Worm (Caenorhabditis elegans) whole organism, L3 larva: Measurements from ENCODE around the gene elt-1.

ENCODE experiments used
- ZK546.5 ChIP-seq: sonication (generic microtip); optimal IDR thresholded peaks from 2 replicates; lab custom pipeline; 2017; ENCODE audit warnings: missing biosample characterization, missing genetic modification characterization
- ama-1 ChIP-seq: fragments of 150-350 bp; optimal IDR thresholded peaks from 2 replicates; lab custom pipeline; 2018
- ceh-16 ChIP-seq: sonication (generic microtip); optimal IDR thresholded peaks from 2 replicates; lab custom pipeline; 2017; ENCODE audit warnings: missing biosample characterization, missing genetic modification characterization
- ceh-28 ChIP-seq: fragments of 150-350 bp; optimal IDR thresholded peaks from 2 replicates; lab custom pipeline; 2014; ENCODE audit warnings: missing biosample characterization, missing genetic modification reagents, missing genetic modification characterization
- ceh-9 ChIP-seq: sonication (generic microtip); optimal IDR thresholded peaks from 2 replicates; lab custom pipeline; 2018; ENCODE audit warnings: missing biosample characterization, missing genetic modification characterization
- daf-12 ChIP-seq: fragments of 150-350 bp; optimal IDR thresholded peaks from 2 replicates; lab custom pipeline; 2014; ENCODE audit warnings: missing biosample characterization, missing genetic modification reagents, missing genetic modification characterization
- egl-27 ChIP-seq: sonication (generic microtip); optimal IDR thresholded peaks from 4 replicates; lab custom pipeline; 2017; ENCODE audit warnings: missing biosample characterization, missing genetic modification reagents, missing genetic modification characterization
- elt-2 ChIP-seq: sonication (generic microtip); optimal IDR thresholded peaks from 2 replicates; lab custom pipeline; 2016; ENCODE audit warnings: missing genetic modification reagents, mild to moderate bottlenecking, missing genetic modification characterization, missing compliant biosample characterization
- elt-3 ChIP-seq, 3 experiments: fragments of 150-350 bp in 1 of 3; sonication (generic microtip) in 2 of 3; optimal IDR thresholded peaks; 2 replicates in 2 of 3; 4 replicates in 1 of 3; lab custom pipeline; 2014 to 2017; ENCODE audit warnings: missing biosample characterization in 3 of 3, missing genetic modification characterization in 3 of 3
- fkh-10 ChIP-seq: sonication (generic microtip); optimal IDR thresholded peaks from 2 replicates; lab custom pipeline; 2017; ENCODE audit warnings: missing biosample characterization, missing genetic modification reagents, missing genetic modification characterization
- fos-1 ChIP-seq: fragments of 150-350 bp; optimal IDR thresholded peaks from 2 replicates; lab custom pipeline; 2014; ENCODE audit warnings: missing biosample characterization, missing genetic modification characterization
- hmg-11 ChIP-seq: sonication (generic microtip); optimal IDR thresholded peaks from 2 replicates; lab custom pipeline; 2016; ENCODE audit warnings: missing genetic modification characterization, missing compliant biosample characterization
- lin-15B ChIP-seq: fragments of 150-350 bp; optimal IDR thresholded peaks from 2 replicates; lab custom pipeline; 2014; ENCODE audit warnings: missing biosample characterization, missing genetic modification characterization
- lin-39 ChIP-seq: fragments of 150-350 bp; optimal IDR thresholded peaks from 2 replicates; lab custom pipeline; 2018; ENCODE audit warnings: missing biosample characterization, missing genetic modification reagents, missing genetic modification characterization
- mdl-1 ChIP-seq: fragments of 150-350 bp; optimal IDR thresholded peaks from 2 replicates; lab custom pipeline; 2014; ENCODE audit warnings: missing biosample characterization, missing genetic modification characterization
- nfya-1 ChIP-seq: sonication (generic microtip); optimal IDR thresholded peaks from 2 replicates; lab custom pipeline; 2017; ENCODE audit warnings: missing genetic modification characterization, mild to moderate bottlenecking, missing compliant biosample characterization, antibody characterized with exemption, moderate library complexity; ENCODE audit not compliant: insufficient read depth
- nhr-11 ChIP-seq: fragments of 150-350 bp; optimal IDR thresholded peaks from 2 replicates; lab custom pipeline; 2014; ENCODE audit warnings: missing biosample characterization, missing genetic modification characterization
- nhr-12 ChIP-seq: fragments of 150-350 bp; optimal IDR thresholded peaks from 2 replicates; lab custom pipeline; 2014; ENCODE audit warnings: missing biosample characterization, missing genetic modification characterization
- nhr-23 ChIP-seq: fragments of 150-350 bp; optimal IDR thresholded peaks from 2 replicates; lab custom pipeline; 2014; ENCODE audit warnings: missing biosample characterization, missing genetic modification reagents, missing genetic modification characterization
- nhr-237 ChIP-seq: fragments of 150-350 bp; optimal IDR thresholded peaks from 2 replicates; lab custom pipeline; 2014; ENCODE audit warnings: missing biosample characterization, missing genetic modification characterization
- nhr-25 ChIP-seq: sonication (generic microtip); optimal IDR thresholded peaks from 2 replicates; lab custom pipeline; 2017; ENCODE audit warnings: missing biosample characterization, missing genetic modification characterization
- nhr-76 ChIP-seq: fragments of 150-350 bp; sonication (generic microtip); optimal IDR thresholded peaks from 5 replicates; lab custom pipeline; 2014; ENCODE audit warnings: missing biosample characterization, missing genetic modification characterization
- nhr-77 ChIP-seq: fragments of 150-350 bp; optimal IDR thresholded peaks from 2 replicates; lab custom pipeline; 2014; ENCODE audit warnings: missing biosample characterization, missing genetic modification characterization
- pha-4 ChIP-seq: fragments of 150-350 bp; optimal IDR thresholded peaks from 2 replicates; lab custom pipeline; 2014; ENCODE audit warnings: missing biosample characterization, missing genetic modification reagents, missing genetic modification characterization
- pqm-1 ChIP-seq: fragments of 150-350 bp; optimal IDR thresholded peaks from 2 replicates; lab custom pipeline; 2017; ENCODE audit warnings: missing biosample characterization, missing genetic modification characterization, inconsistent platforms
- sea-2 ChIP-seq: fragments of 150-350 bp; sonication (generic microtip); optimal IDR thresholded peaks from 4 replicates; lab custom pipeline; 2014; ENCODE audit warnings: missing biosample characterization, missing genetic modification reagents, missing genetic modification characterization
- snpc-4 ChIP-seq: fragments of 150-350 bp; optimal IDR thresholded peaks from 2 replicates; lab custom pipeline; 2014; ENCODE audit warnings: missing biosample characterization, missing genetic modification characterization
- tbx-2 ChIP-seq: sonication (generic microtip); optimal IDR thresholded peaks from 2 replicates; lab custom pipeline; 2016; ENCODE audit warnings: mild to moderate bottlenecking, missing genetic modification characterization, missing compliant biosample characterization
- unc-39 ChIP-seq: sonication (generic microtip); optimal IDR thresholded peaks from 4 replicates; lab custom pipeline; 2017; ENCODE audit warnings: missing biosample characterization, missing genetic modification characterization
- unc-62 ChIP-seq: fragments of 150-350 bp; sonication (generic microtip); optimal IDR thresholded peaks from 4 replicates; lab custom pipeline; 2014; ENCODE audit warnings: missing biosample characterization, missing genetic modification reagents, missing genetic modification characterization
- ztf-4 ChIP-seq: fragments of 150-350 bp; optimal IDR thresholded peaks from 2 replicates; lab custom pipeline; 2014; ENCODE audit warnings: missing biosample characterization, missing genetic modification characterization

Gene elt-1

ce11 chrIV:9632966-9633494 lies 18.2 kb downstream of the elt-1 start:
- TF ChIP-seq elt-3 (tag; optimal IDR thresholded peaks at IDR 0.05; lab: Kevin White, UChicago) (peak in 2 of 3 experiments; percentile 51 to 63), snpc-4 (no peak), nhr-23 (tag; lab: Kevin White, UChicago) (peak; percentile 51)

- TF ChIP-seq ztf-4 (tag; lab: Kevin White, UChicago) = no peak
- peak in 1 of 3 experiments; percentile 2 for TF ChIP-seq elt-3 (tag; optimal IDR thresholded peaks at IDR 0.05; lab: Kevin White, UChicago)
Observed at ce11 chrIV:9633889-9634288, 19.1 kb downstream of the elt-1 start.

- no peak for TF ChIP-seq ceh-9 (tag; lab: Kevin White, UChicago)
Observed at ce11 chrIV:9634848-9635247, 20.1 kb downstream of the elt-1 start, which contains the start of gene mca-1. TSS of gene mca-1 (minus strand) at chrIV:9634948.

- TF ChIP-seq tbx-2 (tag; lab: Kevin White, UChicago) (no peak), nhr-11 (no peak), fos-1 (tag; lab: Kevin White, UChicago) (no peak), nhr-77 (no peak), daf-12 (tag; lab: Kevin White, UChicago) (no peak), unc-39 (tag; lab: Kevin White, UChicago) (no peak), nhr-237 (tag; lab: Kevin White, UChicago) (no peak), nhr-76 (no peak), lin-39 (tag; lab: Kevin White, UChicago) (no peak), nhr-25 (tag; lab: Kevin White, UChicago) (no peak), fkh-10 (GFP tag; lab: Kevin White, UChicago) (no peak)
Observed at ce11 chrIV:9641925-9642324, 27.1 kb downstream of the elt-1 start, which contains the start of gene del-2. TSS of gene del-2 (minus strand) at chrIV:9642025.

- TF ChIP-seq daf-12 (tag; lab: Kevin White, UChicago) (no peak), nhr-12 (no peak), nhr-23 (tag; lab: Kevin White, UChicago) (no peak), mdl-1 (tag; lab: Kevin White, UChicago) (no peak), ceh-16 (tag; lab: Kevin White, UChicago) (no peak), lin-15B (tag; lab: Kevin White, UChicago) (no peak), egl-27 (tag; lab: Kevin White, UChicago) (no peak), unc-62 (GFP tag; lab: Kevin White, UChicago) (no peak), ceh-9 (tag; lab: Kevin White, UChicago) (no peak), nhr-237 (tag; lab: Kevin White, UChicago) (no peak), ztf-4 (tag; lab: Kevin White, UChicago) (no peak), pqm-1 (no peak), ZK546.5 (tag; lab: Kevin White, UChicago) (no peak)
Observed at ce11 chrIV:9643188-9643587, 28.4 kb downstream of the elt-1 start, which contains the start of gene degl-2. TSS of gene degl-2 (plus strand) at chrIV:9643488.

ce11 chrIV:9647789-9648361 lies 33.1 kb downstream of the elt-1 start, which contains the start of gene amph-1:
TSS of gene amph-1 (minus strand) at chrIV:9647873.
- TF ChIP-seq nhr-25 (tag; lab: Kevin White, UChicago) = peak; percentile 21
- peak; percentile 70 for TF ChIP-seq nfya-1 (tag; lab: Kevin White, UChicago)
- TF ChIP-seq sea-2 (GFP tag; lab: Kevin White, UChicago) = no peak
- TF ChIP-seq nhr-76 = no peak
- peak in 1 of 3 experiments; percentile 2 for TF ChIP-seq elt-3 (tag; optimal IDR thresholded peaks at IDR 0.05; lab: Kevin White, UChicago)
- TF ChIP-seq lin-39 (tag; lab: Kevin White, UChicago) = peak; percentile 17
- peak; percentile 8 for TF ChIP-seq pha-4 (tag; lab: Kevin White, UChicago)
- peak; percentile 52 for TF ChIP-seq ceh-28 (tag; lab: Kevin White, UChicago)
- peak; percentile 81 for TF ChIP-seq nhr-23 (tag; lab: Kevin White, UChicago)
- TF ChIP-seq pqm-1 = peak; percentile 17
- peak; percentile 45 for TF ChIP-seq elt-2 (tag; lab: Kevin White, UChicago)
- no peak for TF ChIP-seq ama-1 (lab: Kevin White, UChicago)
- TF ChIP-seq nhr-11 = no peak
- peak; percentile 66 for TF ChIP-seq hmg-11 (tag; lab: Kevin White, UChicago)
- TF ChIP-seq, all 47 proteins: peak for 10
